Worm (Caenorhabditis elegans): Measurements from ENCODE around the gene cyp-33E3.
A peak's percentile ranks its signal among the peaks of the same experiment; 100 is the strongest.

cyp-33E3 gene

DNA sequence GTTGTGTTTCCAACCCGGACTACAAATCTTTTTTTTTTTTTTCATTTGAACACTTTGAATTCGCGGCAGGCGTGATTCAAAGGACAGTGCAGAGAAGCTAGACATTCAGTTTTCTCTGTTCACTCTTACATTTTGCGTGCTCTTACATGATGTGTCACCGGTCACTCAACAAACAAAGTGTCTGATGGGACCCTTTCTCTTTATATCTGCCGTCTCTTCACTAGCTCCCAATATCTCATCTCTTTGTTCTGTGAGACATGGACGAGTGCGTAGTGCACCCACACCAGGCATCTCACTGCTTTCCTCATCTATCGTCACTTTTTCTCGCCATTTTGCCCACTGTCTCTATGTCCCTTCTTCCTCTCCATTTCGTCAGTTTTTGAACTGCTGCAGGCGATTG is 27.7 kb upstream of the cyp-33E3 start:
- TF ChIP-seq unc-62 (GFP tag; optimal IDR thresholded peaks at IDR 0.05) (peak; percentile 88), lsy-2 (tag; optimal IDR thresholded peaks at IDR 0.05) (no peak), lin-13 (tag; optimal IDR thresholded peaks at IDR 0.05) (no peak), M03D4.4 (tag; optimal IDR thresholded peaks at IDR 0.05) (no peak), nhr-237 (tag; optimal IDR thresholded peaks at IDR 0.05) (peak; percentile 26), nhr-2 (tag; optimal IDR thresholded peaks at IDR 0.05) (no peak), blmp-1 (tag; optimal IDR thresholded peaks at IDR 0.05) (no peak), hlh-1 (tag; optimal IDR thresholded peaks at IDR 0.05) (peak; percentile 8), unc-120 (tag; optimal IDR thresholded peaks at IDR 0.05; ENCODE audit: poor library complexity, severe bottlenecking) (peak; percentile 44), mls-2 (tag; optimal IDR thresholded peaks at IDR 0.05) (no peak)

DNA sequence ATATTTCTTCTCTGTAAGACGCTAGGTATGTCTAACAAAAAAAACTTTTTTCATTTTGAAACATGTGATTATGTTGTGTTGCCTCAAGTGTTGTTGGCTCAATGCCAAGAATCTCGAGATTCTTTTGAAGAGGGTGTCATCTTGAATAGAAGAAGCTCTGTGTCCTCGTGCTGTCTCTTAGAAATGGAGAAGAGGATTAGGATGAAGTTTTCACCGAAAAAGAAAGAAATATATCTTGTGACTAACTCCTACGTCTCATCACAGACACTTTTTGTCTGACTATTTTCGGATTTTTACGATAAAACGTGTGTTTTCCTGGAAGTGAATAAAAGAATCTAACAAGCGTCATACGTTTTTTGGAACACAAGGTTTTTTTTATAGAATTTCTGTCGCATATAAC is 27.2 kb upstream of the cyp-33E3 start:
- TF ChIP-seq tbx-8 (GFP tag; optimal IDR thresholded peaks at IDR 0.05) (no peak), nhr-28 (tag; optimal IDR thresholded peaks at IDR 0.05) (no peak), nhr-2 (tag; optimal IDR thresholded peaks at IDR 0.05) (no peak), nhr-12 (tag; optimal IDR thresholded peaks at IDR 0.05) (no peak)

DNA sequence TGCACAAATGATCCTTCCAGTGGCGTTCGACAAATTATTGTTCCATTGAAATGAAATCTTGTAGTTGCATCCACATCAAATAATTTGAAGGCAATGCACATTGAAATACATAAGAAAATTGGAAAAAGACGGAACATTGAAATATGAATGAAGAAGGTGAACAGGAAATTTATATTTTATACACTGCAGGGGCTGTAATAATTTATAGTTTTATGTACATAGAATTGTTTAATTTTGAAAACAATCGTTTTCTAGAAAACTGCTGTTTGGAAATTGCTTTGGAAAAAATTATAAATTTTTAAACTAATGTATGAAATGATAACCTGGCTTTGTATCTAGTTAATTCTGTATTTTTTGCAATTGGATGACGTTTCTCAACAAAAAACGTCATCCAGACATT is 19.5 kb upstream of the cyp-33E3 start, which contains the start of gene Y59H11AR.3:
Gene Y59H11AR.3, minus strand, starts transcription at position 101 of the 400 bp plus-strand sequence.
- TF ChIP-seq mep-1 (tag; optimal IDR thresholded peaks at IDR 0.05), result no peak
- no peak for TF ChIP-seq nhr-2 (tag; optimal IDR thresholded peaks at IDR 0.05)
- TF ChIP-seq cnd-1 (tag; optimal IDR thresholded peaks at IDR 0.05), result no peak
- no peak for TF ChIP-seq ceh-39 (tag; optimal IDR thresholded peaks at IDR 0.05)
- TF ChIP-seq pha-4 (tag; optimal IDR thresholded peaks at IDR 0.05), result no peak
- TF ChIP-seq nhr-237 (tag; optimal IDR thresholded peaks at IDR 0.05), result no peak
- TF ChIP-seq unc-39 (tag; optimal IDR thresholded peaks at IDR 0.05), result no peak
- no peak for TF ChIP-seq mls-2 (tag; optimal IDR thresholded peaks at IDR 0.05)
- no peak for TF ChIP-seq ceh-83 (GFP tag; optimal IDR thresholded peaks at IDR 0.05)
- no peak for TF ChIP-seq flh-1 (GFP tag; optimal IDR thresholded peaks at IDR 0.05)
- TF ChIP-seq nhr-28 (tag; optimal IDR thresholded peaks at IDR 0.05), result no peak
- TF ChIP-seq elt-1 (tag; optimal IDR thresholded peaks at IDR 0.05; ENCODE audit: borderline replicate concordance, insufficient read depth), result no peak
- no peak for TF ChIP-seq ztf-11 (tag; optimal IDR thresholded peaks at IDR 0.05)
- TF ChIP-seq sem-2 (GFP tag; optimal IDR thresholded peaks at IDR 0.05), result no peak
- no peak for TF ChIP-seq sptf-1 (tag; optimal IDR thresholded peaks at IDR 0.05)
- no peak for TF ChIP-seq zip-8 (tag; optimal IDR thresholded peaks at IDR 0.05)
- no peak for TF ChIP-seq ham-2 (GFP tag; optimal IDR thresholded peaks at IDR 0.05)
- no peak for TF ChIP-seq unc-120 (tag; optimal IDR thresholded peaks at IDR 0.05; ENCODE audit: poor library complexity, severe bottlenecking)

DNA sequence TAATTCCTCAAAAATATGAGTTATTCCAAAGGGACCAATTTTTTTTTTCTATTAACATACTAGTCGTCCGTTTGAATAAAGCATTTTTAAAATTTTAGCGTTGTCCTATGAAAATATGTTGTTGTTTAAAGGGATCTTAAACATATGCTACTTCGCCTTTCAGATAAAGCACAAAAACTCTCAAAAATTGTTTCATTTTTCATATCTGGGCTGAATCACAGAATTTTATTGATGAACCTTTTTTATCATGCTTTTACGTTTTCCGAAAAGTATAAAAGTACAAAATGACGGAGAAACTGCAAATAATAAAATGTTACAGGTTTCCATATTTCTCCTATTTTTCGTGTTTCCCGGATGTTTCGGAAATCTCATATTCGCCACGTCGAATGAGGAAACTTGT is 19.0 kb upstream of the cyp-33E3 start, which contains the start of gene clec-181:
Gene clec-181, plus strand, starts transcription at position 301 of the 400 bp plus-strand sequence.
- no peak for TF ChIP-seq lin-32 (GFP tag; optimal IDR thresholded peaks at IDR 0.05)
- TF ChIP-seq elt-3 (tag; optimal IDR thresholded peaks at IDR 0.05), result no peak
- TF ChIP-seq ceh-39 (tag; optimal IDR thresholded peaks at IDR 0.05), result no peak
- no peak for TF ChIP-seq mls-2 (tag; optimal IDR thresholded peaks at IDR 0.05)
- TF ChIP-seq blmp-1 (tag; optimal IDR thresholded peaks at IDR 0.05), result no peak

DNA sequence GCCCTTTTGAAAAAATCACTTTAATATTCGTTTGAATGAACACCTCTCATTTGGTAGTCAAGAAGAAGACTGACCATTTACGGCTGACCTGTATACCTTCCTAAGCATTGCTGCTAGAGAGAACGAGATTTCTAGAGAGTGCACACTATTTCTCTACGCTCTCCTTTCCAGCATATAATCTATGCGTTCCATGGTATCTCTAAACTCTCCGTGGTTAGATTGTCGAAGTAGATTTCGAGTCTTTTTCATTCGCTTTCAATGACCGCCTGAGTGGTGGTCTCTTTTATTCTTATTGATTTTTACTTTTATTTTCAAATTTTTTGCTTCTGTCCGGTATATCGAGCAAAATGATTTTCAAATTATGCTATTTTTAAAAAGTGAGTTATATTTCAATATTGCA is 17.3 kb upstream of the cyp-33E3 start:
- TF ChIP-seq sptf-1 (tag; optimal IDR thresholded peaks at IDR 0.05) (no peak), blmp-1 (tag; optimal IDR thresholded peaks at IDR 0.05) (no peak), nhr-237 (tag; optimal IDR thresholded peaks at IDR 0.05) (peak; percentile 3), lin-13 (tag; optimal IDR thresholded peaks at IDR 0.05) (no peak), unc-120 (tag; optimal IDR thresholded peaks at IDR 0.05; ENCODE audit: poor library complexity, severe bottlenecking) (peak; percentile 49), unc-62 (GFP tag; optimal IDR thresholded peaks at IDR 0.05) (no peak), drap-1 (GFP tag; optimal IDR thresholded peaks at IDR 0.05) (no peak), nhr-2 (tag; optimal IDR thresholded peaks at IDR 0.05) (peak; percentile 3), ceh-39 (tag; optimal IDR thresholded peaks at IDR 0.05) (no peak), mab-5 (tag; optimal IDR thresholded peaks at IDR 0.05) (no peak), ces-1 (GFP tag; optimal IDR thresholded peaks at IDR 0.05) (peak; percentile 59), elt-1 (tag; optimal IDR thresholded peaks at IDR 0.05; ENCODE audit: borderline replicate concordance, insufficient read depth) (no peak)

Measured in whole organism, mixed stage, embryonic.